Worm (Caenorhabditis elegans) whole organism, L3 larva: Measurements from ENCODE around the gene F58F9.4.
A peak's percentile ranks its signal among the peaks of the same experiment; 100 is the strongest.
"Not testable (repeated sequence)": the region's sequence is repeated elsewhere in the genome, so short reads cannot be mapped to it uniquely, and the experiment has no call there.

Source experiments
- R02D3.7 ChIP-seq: fragments of 150-350 bp; optimal IDR thresholded peaks from 2 replicates; lab custom pipeline; 2014; ENCODE audit warnings: missing biosample characterization, missing genetic modification characterization
- ZK546.5 ChIP-seq: sonication (generic microtip); optimal IDR thresholded peaks from 2 replicates; lab custom pipeline; 2017; ENCODE audit warnings: missing biosample characterization, missing genetic modification characterization
- ceh-16 ChIP-seq: sonication (generic microtip); optimal IDR thresholded peaks from 2 replicates; lab custom pipeline; 2017; ENCODE audit warnings: missing biosample characterization, missing genetic modification characterization
- ceh-28 ChIP-seq: fragments of 150-350 bp; optimal IDR thresholded peaks from 2 replicates; lab custom pipeline; 2014; ENCODE audit warnings: missing biosample characterization, missing genetic modification reagents, missing genetic modification characterization
- ceh-82 ChIP-seq: fragments of 150-350 bp; optimal IDR thresholded peaks from 2 replicates; lab custom pipeline; 2014; ENCODE audit warnings: missing biosample characterization, missing genetic modification characterization
- ceh-9 ChIP-seq: sonication (generic microtip); optimal IDR thresholded peaks from 2 replicates; lab custom pipeline; 2018; ENCODE audit warnings: missing biosample characterization, missing genetic modification characterization
- daf-12 ChIP-seq: fragments of 150-350 bp; optimal IDR thresholded peaks from 2 replicates; lab custom pipeline; 2014; ENCODE audit warnings: missing biosample characterization, missing genetic modification reagents, missing genetic modification characterization
- egl-27 ChIP-seq: sonication (generic microtip); optimal IDR thresholded peaks from 4 replicates; lab custom pipeline; 2017; ENCODE audit warnings: missing biosample characterization, missing genetic modification reagents, missing genetic modification characterization
- egl-5 ChIP-seq: fragments of 150-350 bp; optimal IDR thresholded peaks from 2 replicates; lab custom pipeline; 2017; ENCODE audit warnings: missing biosample characterization, missing genetic modification reagents, missing genetic modification characterization, inconsistent platforms
- elt-1 ChIP-seq: fragments of 150-350 bp; optimal IDR thresholded peaks from 2 replicates; lab custom pipeline; 2014; ENCODE audit warnings: missing biosample characterization, missing genetic modification characterization
- elt-2 ChIP-seq: sonication (generic microtip); optimal IDR thresholded peaks from 2 replicates; lab custom pipeline; 2016; ENCODE audit warnings: missing genetic modification reagents, mild to moderate bottlenecking, missing genetic modification characterization, missing compliant biosample characterization
- elt-3 ChIP-seq, 3 experiments: fragments of 150-350 bp in 1 of 3; sonication (generic microtip) in 2 of 3; optimal IDR thresholded peaks; 2 replicates in 2 of 3; 4 replicates in 1 of 3; lab custom pipeline; 2014 to 2017; ENCODE audit warnings: missing biosample characterization in 3 of 3, missing genetic modification characterization in 3 of 3
- eor-1 ChIP-seq, 2 experiments: fragments of 150-350 bp; optimal IDR thresholded peaks; 2 replicates each; lab custom pipeline; 2014 to 2018; ENCODE audit warnings: missing biosample characterization in 2 of 2, missing genetic modification characterization in 2 of 2
- fkh-10 ChIP-seq: sonication (generic microtip); optimal IDR thresholded peaks from 2 replicates; lab custom pipeline; 2017; ENCODE audit warnings: missing biosample characterization, missing genetic modification reagents, missing genetic modification characterization
- fkh-2 ChIP-seq: fragments of 150-350 bp; optimal IDR thresholded peaks from 2 replicates; lab custom pipeline; 2014; ENCODE audit warnings: missing biosample characterization, missing genetic modification reagents, missing genetic modification characterization
- fos-1 ChIP-seq: fragments of 150-350 bp; optimal IDR thresholded peaks from 2 replicates; lab custom pipeline; 2014; ENCODE audit warnings: missing biosample characterization, missing genetic modification characterization
- hmg-11 ChIP-seq: sonication (generic microtip); optimal IDR thresholded peaks from 2 replicates; lab custom pipeline; 2016; ENCODE audit warnings: missing genetic modification characterization, missing compliant biosample characterization
- jun-1 ChIP-seq: fragments of 150-350 bp; optimal IDR thresholded peaks from 2 replicates; lab custom pipeline; 2014; ENCODE audit warnings: missing biosample characterization, missing genetic modification reagents, missing genetic modification characterization
- lin-15B ChIP-seq: fragments of 150-350 bp; optimal IDR thresholded peaks from 2 replicates; lab custom pipeline; 2014; ENCODE audit warnings: missing biosample characterization, missing genetic modification characterization
- lin-39 ChIP-seq: fragments of 150-350 bp; optimal IDR thresholded peaks from 2 replicates; lab custom pipeline; 2018; ENCODE audit warnings: missing biosample characterization, missing genetic modification reagents, missing genetic modification characterization
- lsy-12 ChIP-seq: sonication (generic microtip); optimal IDR thresholded peaks from 2 replicates; lab custom pipeline; 2016; ENCODE audit warnings: mild to moderate bottlenecking, missing genetic modification characterization, missing compliant biosample characterization
- mdl-1 ChIP-seq: fragments of 150-350 bp; optimal IDR thresholded peaks from 2 replicates; lab custom pipeline; 2014; ENCODE audit warnings: missing biosample characterization, missing genetic modification characterization
- mml-1 ChIP-seq: fragments of 150-350 bp; sonication (generic microtip); optimal IDR thresholded peaks from 3 replicates; lab custom pipeline; 2014; ENCODE audit warnings: missing biosample characterization, missing genetic modification characterization
- nfya-1 ChIP-seq: sonication (generic microtip); optimal IDR thresholded peaks from 2 replicates; lab custom pipeline; 2017; ENCODE audit warnings: missing genetic modification characterization, mild to moderate bottlenecking, missing compliant biosample characterization, antibody characterized with exemption, moderate library complexity; ENCODE audit not compliant: insufficient read depth
- nhr-12 ChIP-seq: fragments of 150-350 bp; optimal IDR thresholded peaks from 2 replicates; lab custom pipeline; 2014; ENCODE audit warnings: missing biosample characterization, missing genetic modification characterization
- nhr-23 ChIP-seq: fragments of 150-350 bp; optimal IDR thresholded peaks from 2 replicates; lab custom pipeline; 2014; ENCODE audit warnings: missing biosample characterization, missing genetic modification reagents, missing genetic modification characterization
- nhr-25 ChIP-seq: sonication (generic microtip); optimal IDR thresholded peaks from 2 replicates; lab custom pipeline; 2017; ENCODE audit warnings: missing biosample characterization, missing genetic modification characterization
- nhr-43 ChIP-seq: sonication (generic microtip); optimal IDR thresholded peaks from 2 replicates; lab custom pipeline; 2016; ENCODE audit warnings: mild to moderate bottlenecking, missing genetic modification characterization, missing compliant biosample characterization; ENCODE audit not compliant: poor library complexity, severe bottlenecking
- nhr-67 ChIP-seq: fragments of 150-350 bp; optimal IDR thresholded peaks from 2 replicates; lab custom pipeline; 2014; ENCODE audit warnings: missing biosample characterization, missing genetic modification characterization
- nhr-76 ChIP-seq: fragments of 150-350 bp; sonication (generic microtip); optimal IDR thresholded peaks from 5 replicates; lab custom pipeline; 2014; ENCODE audit warnings: missing biosample characterization, missing genetic modification characterization
- nhr-77 ChIP-seq: fragments of 150-350 bp; optimal IDR thresholded peaks from 2 replicates; lab custom pipeline; 2014; ENCODE audit warnings: missing biosample characterization, missing genetic modification characterization
- pha-4 ChIP-seq: fragments of 150-350 bp; optimal IDR thresholded peaks from 2 replicates; lab custom pipeline; 2014; ENCODE audit warnings: missing biosample characterization, missing genetic modification reagents, missing genetic modification characterization
- pqm-1 ChIP-seq: fragments of 150-350 bp; optimal IDR thresholded peaks from 2 replicates; lab custom pipeline; 2017; ENCODE audit warnings: missing biosample characterization, missing genetic modification characterization, inconsistent platforms
- sea-2 ChIP-seq: fragments of 150-350 bp; sonication (generic microtip); optimal IDR thresholded peaks from 4 replicates; lab custom pipeline; 2014; ENCODE audit warnings: missing biosample characterization, missing genetic modification reagents, missing genetic modification characterization
- skn-1 ChIP-seq: fragments of 150-350 bp; optimal IDR thresholded peaks from 2 replicates; lab custom pipeline; 2014; ENCODE audit warnings: missing biosample characterization, missing genetic modification characterization
- tbx-2 ChIP-seq: sonication (generic microtip); optimal IDR thresholded peaks from 2 replicates; lab custom pipeline; 2016; ENCODE audit warnings: mild to moderate bottlenecking, missing genetic modification characterization, missing compliant biosample characterization
- unc-39 ChIP-seq: sonication (generic microtip); optimal IDR thresholded peaks from 4 replicates; lab custom pipeline; 2017; ENCODE audit warnings: missing biosample characterization, missing genetic modification characterization
- zag-1 ChIP-seq: fragments of 150-350 bp; optimal IDR thresholded peaks from 2 replicates; lab custom pipeline; 2014; ENCODE audit warnings: missing biosample characterization, missing genetic modification characterization
- ztf-11 ChIP-seq: fragments of 150-350 bp; optimal IDR thresholded peaks from 2 replicates; lab custom pipeline; 2014; ENCODE audit warnings: missing biosample characterization, missing genetic modification characterization
- ztf-4 ChIP-seq: fragments of 150-350 bp; optimal IDR thresholded peaks from 2 replicates; lab custom pipeline; 2014; ENCODE audit warnings: missing biosample characterization, missing genetic modification characterization

The F58F9.4 gene

DNA sequence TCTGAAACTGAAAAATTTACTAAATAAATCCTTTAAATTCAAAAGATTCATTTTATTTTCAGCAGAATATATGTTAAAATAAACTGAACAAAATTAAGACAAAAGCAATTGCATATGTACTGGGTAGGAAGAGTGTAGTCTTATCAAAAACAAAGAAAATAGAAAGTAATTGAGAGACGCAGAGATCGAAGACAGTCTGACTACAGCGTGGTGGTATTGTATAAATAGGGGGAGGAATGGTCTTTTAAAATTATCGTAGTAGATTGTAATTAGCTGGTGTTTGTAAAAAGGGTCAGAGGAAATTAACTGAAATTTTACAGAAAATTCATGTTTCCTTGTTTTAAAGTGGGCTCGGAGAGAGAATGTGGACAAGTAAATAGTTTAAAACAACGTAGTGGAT, 17.7 kb downstream of the F58F9.4 start, which contains the start of gene acox-3:
acox-3 (minus strand) TSS at position 7 of the 400 bp plus-strand sequence.
- peak; percentile 0 for TF ChIP-seq ceh-28 (tag; lab: Kevin White, UChicago)
- no peak for TF ChIP-seq ceh-9 (tag; lab: Kevin White, UChicago)
- peak; percentile 43 for TF ChIP-seq pha-4 (tag; lab: Kevin White, UChicago)
- TF ChIP-seq unc-39 (tag; lab: Kevin White, UChicago), result no peak
- TF ChIP-seq fos-1 (tag; lab: Kevin White, UChicago), result no peak
- no peak for TF ChIP-seq elt-3 (tag; optimal IDR thresholded peaks at IDR 0.05; lab: Kevin White, UChicago)
- TF ChIP-seq nhr-67, result no peak
- peak; percentile 57 for TF ChIP-seq pqm-1 (tag; lab: Kevin White, UChicago)
- peak; percentile 77 for TF ChIP-seq elt-2
- TF ChIP-seq nhr-25 (tag; lab: Kevin White, UChicago), result no peak

DNA sequence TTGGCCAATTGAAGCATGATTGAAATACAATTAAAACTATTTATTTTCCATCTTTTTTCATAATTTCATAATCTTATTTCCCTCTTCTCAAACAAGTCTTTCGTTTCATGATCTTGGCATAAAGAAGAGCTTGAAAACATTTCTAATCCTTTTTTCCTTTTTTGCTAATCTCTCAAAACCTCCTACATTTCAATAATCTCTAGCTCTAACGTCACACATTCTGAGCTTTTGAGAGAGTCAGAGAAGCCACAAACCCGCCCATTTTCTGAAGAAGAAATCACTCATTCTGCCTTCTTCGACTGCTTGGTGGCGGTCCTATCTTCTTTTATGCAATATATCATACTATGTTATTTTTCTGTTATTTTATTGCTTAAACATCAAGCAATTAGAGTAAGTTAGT, 18.8 kb downstream of the F58F9.4 start, which contains the start of gene F58F9.1:
F58F9.1 (plus strand) TSS at position 251 of the 400 bp plus-strand sequence.
- TF ChIP-seq lin-39, result peak; percentile 36
- peak; percentile 19 for TF ChIP-seq nfya-1
- TF ChIP-seq elt-2, result no peak

DNA sequence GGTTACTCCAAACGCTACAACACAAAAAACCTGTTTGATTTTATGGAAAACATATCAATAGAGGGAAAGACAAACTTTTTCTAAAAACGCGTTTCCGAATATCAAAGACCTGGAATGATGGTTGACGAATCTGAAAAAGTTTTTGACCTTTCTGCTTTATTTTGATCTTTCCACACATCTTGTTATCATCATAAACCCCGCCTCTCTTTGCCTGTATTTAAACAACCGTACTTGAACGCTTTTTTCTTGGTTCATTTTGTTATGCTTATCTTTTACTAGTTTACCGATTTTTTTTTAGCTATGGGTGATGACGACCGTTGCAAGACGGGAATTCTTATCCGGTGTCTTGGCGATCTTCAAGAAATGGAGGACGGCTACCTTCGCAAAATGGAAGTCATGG, 22.2 kb downstream of the F58F9.4 start, which contains the start of gene T13A10.2:
T13A10.2 (plus strand) TSS at position 301 of the 400 bp plus-strand sequence.
- not testable (repeated sequence) for TF ChIP-seq nhr-76, nhr-23, lsy-12 (tag; lab: Kevin White, UChicago)
- TF ChIP-seq, all 47 proteins: peak for 0; not testable (repeated sequence) for 47

DNA sequence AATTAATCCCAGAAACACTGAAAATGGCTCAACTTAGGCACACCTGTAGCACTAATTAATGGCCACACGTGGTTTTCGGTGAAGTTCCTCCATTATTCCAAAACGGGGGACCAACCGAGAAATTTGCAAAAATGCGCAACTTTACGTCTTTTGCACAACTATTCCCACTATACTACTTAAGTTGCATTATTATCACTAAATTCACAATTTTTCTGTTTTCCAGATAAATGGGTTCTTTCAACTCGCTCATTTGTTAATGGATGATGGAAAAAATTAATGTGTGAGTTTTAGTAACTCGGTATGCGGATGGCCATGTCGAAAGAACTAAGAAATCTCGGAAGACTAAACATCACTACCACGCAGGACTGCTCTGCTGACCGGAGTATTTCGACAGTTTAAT, 23.8 kb downstream of the F58F9.4 start, which contains the start of gene T13A10.64:
T13A10.64 (plus strand) TSS at position 301 of the 400 bp plus-strand sequence.
- no peak for TF ChIP-seq egl-5 (tag; lab: Kevin White, UChicago)
- TF ChIP-seq nhr-76 (tag; lab: Kevin White, UChicago), result no peak
- TF ChIP-seq unc-39 (tag; lab: Kevin White, UChicago), result no peak
- TF ChIP-seq tbx-2 (tag; lab: Kevin White, UChicago), result no peak
- no peak for TF ChIP-seq eor-1 (tag; optimal IDR thresholded peaks at IDR 0.05; lab: Kevin White, UChicago)
- no peak for TF ChIP-seq ceh-9 (tag; lab: Kevin White, UChicago)
- TF ChIP-seq sea-2 (GFP tag; lab: Kevin White, UChicago), result no peak
- TF ChIP-seq mdl-1 (tag; lab: Kevin White, UChicago), result no peak
- no peak for TF ChIP-seq fkh-2 (tag; lab: Kevin White, UChicago)
- no peak for TF ChIP-seq skn-1 (tag; lab: Kevin White, UChicago)
- TF ChIP-seq nfya-1, result no peak
- no peak for TF ChIP-seq ztf-11
- TF ChIP-seq lsy-12 (tag; lab: Kevin White, UChicago), result no peak
- TF ChIP-seq R02D3.7 (tag; lab: Kevin White, UChicago), result no peak
- no peak for TF ChIP-seq zag-1 (tag; lab: Kevin White, UChicago)

DNA sequence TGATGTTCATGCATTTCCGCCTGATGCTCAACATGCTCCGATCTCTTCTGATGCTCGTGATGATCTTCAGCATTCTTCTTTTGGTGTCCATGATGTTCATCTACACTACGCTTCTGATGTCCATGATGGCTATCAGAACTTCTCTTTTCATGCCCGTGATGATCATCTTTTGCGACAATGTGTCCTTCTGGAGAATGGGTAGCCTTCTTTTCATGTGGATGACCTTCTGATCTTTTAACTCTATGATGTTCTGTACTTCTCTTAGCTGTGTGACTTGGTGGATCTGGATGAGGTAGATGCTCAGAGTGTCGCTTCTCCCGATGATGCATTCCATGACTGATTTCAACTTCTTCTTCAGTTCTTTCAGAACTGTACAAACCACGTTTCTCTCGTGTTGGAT, 28.1 kb downstream of the F58F9.4 start:
- no peak for TF ChIP-seq nhr-76 (tag; lab: Kevin White, UChicago)
- TF ChIP-seq fkh-10 (GFP tag; lab: Kevin White, UChicago), result no peak
- TF ChIP-seq tbx-2 (tag; lab: Kevin White, UChicago), result no peak
- TF ChIP-seq ceh-16, result no peak
- no peak for TF ChIP-seq elt-3 (tag; optimal IDR thresholded peaks at IDR 0.05; lab: Kevin White, UChicago)
- no peak for TF ChIP-seq elt-2
- TF ChIP-seq ceh-28 (tag; lab: Kevin White, UChicago), result no peak
- TF ChIP-seq nhr-25 (tag; lab: Kevin White, UChicago), result no peak
- no peak for TF ChIP-seq nhr-67
- no peak for TF ChIP-seq nhr-23 (tag; lab: Kevin White, UChicago)
- TF ChIP-seq daf-12, result no peak
- TF ChIP-seq pqm-1 (tag; lab: Kevin White, UChicago), result no peak
- TF ChIP-seq skn-1 (tag; lab: Kevin White, UChicago), result no peak
- TF ChIP-seq elt-1 (tag; lab: Kevin White, UChicago), result no peak

DNA sequence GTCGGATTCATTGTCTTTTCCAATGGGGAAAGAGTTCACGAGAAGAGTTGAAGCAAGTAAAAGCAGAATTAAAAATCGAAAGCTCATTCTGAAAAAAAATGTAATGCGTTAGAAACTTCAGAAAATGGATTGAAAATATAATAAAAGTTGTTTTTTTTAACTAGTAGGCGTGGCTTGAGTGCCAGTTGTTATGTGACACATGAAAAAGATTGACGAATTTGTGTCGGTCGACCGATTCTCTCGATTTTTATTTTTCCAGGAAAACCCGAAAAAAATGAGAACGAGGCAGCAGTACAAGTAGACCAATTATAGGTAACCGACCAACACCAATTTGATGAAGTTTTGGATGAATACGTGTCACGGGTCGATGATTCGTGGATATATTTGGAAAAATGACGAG, 28.9 kb downstream of the F58F9.4 start, which contains the start of gene nlp-16:
nlp-16 (minus strand) TSS at position 101 of the 400 bp plus-strand sequence.
- no peak for TF ChIP-seq mml-1
- TF ChIP-seq jun-1 (tag; lab: Kevin White, UChicago), result no peak
- no peak for TF ChIP-seq ceh-9 (tag; lab: Kevin White, UChicago)
- TF ChIP-seq nhr-77 (tag; lab: Kevin White, UChicago), result no peak
- no peak for TF ChIP-seq zag-1 (tag; lab: Kevin White, UChicago)
- TF ChIP-seq nhr-76 (tag; lab: Kevin White, UChicago), result no peak
- no peak for TF ChIP-seq ceh-82 (tag; lab: Kevin White, UChicago)
- no peak for TF ChIP-seq fkh-2 (tag; lab: Kevin White, UChicago)
- TF ChIP-seq R02D3.7 (tag; lab: Kevin White, UChicago), result no peak
- TF ChIP-seq hmg-11 (tag; lab: Kevin White, UChicago), result no peak
- TF ChIP-seq lin-15B, result no peak
- no peak for TF ChIP-seq ZK546.5
- TF ChIP-seq daf-12, result no peak
- no peak for TF ChIP-seq nhr-12 (tag; lab: Kevin White, UChicago)
- no peak for TF ChIP-seq egl-27 (tag; lab: Kevin White, UChicago)
- no peak for TF ChIP-seq mdl-1 (tag; lab: Kevin White, UChicago)
- no peak for TF ChIP-seq nhr-43 (tag; lab: Kevin White, UChicago)
- TF ChIP-seq nfya-1, result no peak
- no peak for TF ChIP-seq pha-4 (tag; lab: Kevin White, UChicago)
- TF ChIP-seq ztf-4 (tag; lab: Kevin White, UChicago), result no peak
